Fruit fly (Drosophila melanogaster) whole organism, pupa: ENCODE results near the gene del.
A peak's percentile ranks its signal among the peaks of the same experiment; 100 is the strongest.

Source experiments
- CG10348 ChIP-seq: fragments of 200-800 bp; sonication (Bioruptor generic); IDR thresholded peaks from 2 replicates; pipeline ENCODE4 v1.3.6; 2022; ENCODE audit warnings: missing biosample characterization, missing genetic modification characterization
- CG12605 ChIP-seq: fragments of 200-800 bp; sonication (Bioruptor generic); IDR thresholded peaks from 2 replicates; pipeline ENCODE4 v1.3.6; 2022; ENCODE audit warnings: missing biosample characterization, missing genetic modification characterization
- CG15710 ChIP-seq: fragments of 200-800 bp; sonication (Bioruptor generic); optimal IDR thresholded peaks from 2 replicates; lab custom pipeline; 2018; ENCODE audit warnings: missing biosample characterization, mild to moderate bottlenecking, missing genetic modification characterization, moderate library complexity
- CG32121 ChIP-seq: fragments of 200-800 bp; sonication (Bioruptor generic); IDR thresholded peaks from 2 replicates; pipeline ENCODE4 v1.3.6; 2022; ENCODE audit warnings: missing biosample characterization, missing genetic modification characterization
- CG34367 ChIP-seq: fragments of 200-800 bp; sonication (Bioruptor generic); optimal IDR thresholded peaks from 2 replicates; lab custom pipeline; 2018; ENCODE audit warnings: missing biosample characterization, mild to moderate bottlenecking, missing genetic modification characterization
- CG4496 ChIP-seq: fragments of 200-800 bp; sonication (Bioruptor generic); IDR thresholded peaks from 3 replicates; pipeline ENCODE4 v1.3.6; 2022; ENCODE audit warnings: missing biosample characterization, missing genetic modification characterization
- D1 ChIP-seq: fragments of 200-800 bp; sonication (Bioruptor generic); optimal IDR thresholded peaks from 2 replicates; lab custom pipeline; 2018; ENCODE audit warnings: missing biosample characterization, mild to moderate bottlenecking, missing genetic modification characterization, moderate library complexity
- EcR ChIP-seq: fragments of 200-800 bp; sonication (Bioruptor generic); optimal IDR thresholded peaks from 3 replicates; lab custom pipeline; 2019; ENCODE audit warnings: missing biosample characterization, missing genetic modification characterization, mild to moderate bottlenecking, moderate library complexity, missing genetic modification reagents
- Ets98B ChIP-seq: fragments of 200-800 bp; sonication (Bioruptor generic); IDR thresholded peaks from 2 replicates; pipeline ENCODE4 v1.3.6; 2022; ENCODE audit warnings: missing biosample characterization, missing genetic modification characterization
- Pif1B ChIP-seq: fragments of 200-800 bp; sonication (Bioruptor generic); optimal IDR thresholded peaks from 3 replicates; lab custom pipeline; 2016; ENCODE audit warnings: missing biosample characterization, missing genetic modification characterization
- fd96Ca ChIP-seq: fragments of 200-800 bp; sonication (Bioruptor generic); IDR thresholded peaks from 3 replicates; pipeline ENCODE4 v1.3.6; 2022; ENCODE audit warnings: missing biosample characterization, missing genetic modification characterization

dm6 chr2L:21178436-21179216 is 30.3 kb upstream of the del start:
- no peak for TF ChIP-seq CG34367 (tag; lab: Kevin White, UChicago)
- TF ChIP-seq Pif1B (GFP tag; lab: Kevin White, UChicago) = no peak
- no peak for TF ChIP-seq CG32121 (GFP tag; lab: Robert Waterston, UW)
- TF ChIP-seq EcR = peak; percentile 9
- TF ChIP-seq CG10348 = no peak
- no peak for TF ChIP-seq CG12605 (GFP tag; lab: Robert Waterston, UW)
- no peak for TF ChIP-seq CG4496 (GFP tag; lab: Robert Waterston, UW)
- TF ChIP-seq fd96Ca (GFP tag; lab: Robert Waterston, UW) = no peak
- TF ChIP-seq Ets98B (GFP tag; lab: Robert Waterston, UW) = no peak
- TF ChIP-seq D1 (tag; lab: Kevin White, UChicago) = no peak
- no peak for TF ChIP-seq CG15710 (tag; lab: Kevin White, UChicago)
